Fruit fly (Drosophila melanogaster) whole organism, embryonic: Measurements from ENCODE around the gene CG13829.
A peak's percentile ranks its signal among the peaks of the same experiment; 100 is the strongest.

ENCODE experiments used
- ATbp ChIP-seq: fragments of 200-800 bp; sonication (Bioruptor generic); optimal IDR thresholded peaks from 2 replicates; lab custom pipeline; 2017; ENCODE audit warnings: missing biosample characterization, mild to moderate bottlenecking, missing genetic modification characterization, missing genetic modification reagents
- CG10565 ChIP-seq: fragments of 200-800 bp; sonication (Bioruptor generic); optimal IDR thresholded peaks from 3 replicates; lab custom pipeline; 2016; ENCODE audit warnings: missing biosample characterization, mild to moderate bottlenecking, missing genetic modification characterization
- CG15479 ChIP-seq: fragments of 200-800 bp; sonication (Bioruptor generic); optimal IDR thresholded peaks from 3 replicates; lab custom pipeline; 2019; ENCODE audit warnings: missing biosample characterization, mild to moderate bottlenecking, missing genetic modification characterization, moderate library complexity
- CG17186 ChIP-seq: fragments of 200-800 bp; sonication (Bioruptor generic); optimal IDR thresholded peaks from 3 replicates; lab custom pipeline; 2017; ENCODE audit warnings: missing biosample characterization, missing genetic modification reagents, missing genetic modification characterization
- CG18262 ChIP-seq: fragments of 200-800 bp; optimal IDR thresholded peaks from 3 replicates; lab custom pipeline; 2019; ENCODE audit warnings: missing biosample characterization, mild to moderate bottlenecking, missing genetic modification characterization, moderate library complexity
- CG30403 ChIP-seq: fragments of 200-800 bp; sonication (Bioruptor generic); optimal IDR thresholded peaks from 3 replicates; lab custom pipeline; 2016; ENCODE audit warnings: missing biosample characterization, missing genetic modification characterization
- CG3407 ChIP-seq: fragments of 200-800 bp; sonication (Bioruptor generic); optimal IDR thresholded peaks from 2 replicates; lab custom pipeline; 2018; ENCODE audit warnings: missing biosample characterization, mild to moderate bottlenecking, missing genetic modification characterization
- CG34376 ChIP-seq: fragments of 200-800 bp; sonication (Bioruptor generic); optimal IDR thresholded peaks from 2 replicates; lab custom pipeline; 2018; ENCODE audit warnings: missing biosample characterization, mild to moderate bottlenecking, missing genetic modification characterization
- CG3726 ChIP-seq: fragments of 200-800 bp; sonication (Bioruptor generic); IDR thresholded peaks from 3 replicates; pipeline ENCODE4, ENCODE4 v1.3.6; 2022; ENCODE audit warnings: missing biosample characterization, missing genetic modification characterization
- CG4282 ChIP-seq: fragments of 200-800 bp; sonication (Bioruptor generic); optimal IDR thresholded peaks from 2 replicates; lab custom pipeline; 2016; ENCODE audit warnings: missing biosample characterization, missing genetic modification characterization
- CG4404 ChIP-seq: fragments of 200-800 bp; sonication (Bioruptor generic); IDR thresholded peaks from 2 replicates; pipeline ENCODE4 v1.3.6; 2022; ENCODE audit warnings: missing biosample characterization, missing genetic modification characterization
- CG5953 ChIP-seq: fragments of 200-800 bp; sonication (Bioruptor generic); IDR thresholded peaks from 2 replicates; pipeline ENCODE4 v1.3.6; 2022; ENCODE audit warnings: missing biosample characterization, missing genetic modification characterization
- CG6272 ChIP-seq: fragments of 200-800 bp; sonication (Bioruptor generic); IDR thresholded peaks from 2 replicates; pipeline ENCODE4 v1.3.6; 2022; ENCODE audit warnings: missing biosample characterization, missing genetic modification characterization
- CG7963 ChIP-seq: fragments of 200-800 bp; sonication (Bioruptor generic); IDR thresholded peaks from 3 replicates; pipeline ENCODE4 v1.3.6; 2022; ENCODE audit warnings: missing biosample characterization, missing genetic modification characterization; ENCODE audit not compliant: partially characterized antibody
- Elba2 ChIP-seq: fragments of 200-800 bp; sonication (Bioruptor generic); optimal IDR thresholded peaks from 3 replicates; lab custom pipeline; 2016; ENCODE audit warnings: missing biosample characterization, missing genetic modification characterization
- Fer1 ChIP-seq: fragments of 200-800 bp; sonication (Bioruptor generic); optimal IDR thresholded peaks from 2 replicates; lab custom pipeline; 2017; ENCODE audit warnings: missing biosample characterization, mild to moderate bottlenecking, missing genetic modification characterization
- Gug ChIP-seq: fragments of 200-800 bp; sonication (Bioruptor generic); IDR thresholded peaks from 4 replicates; pipeline ENCODE4 v1.3.6; 2022; ENCODE audit warnings: missing biosample characterization, missing genetic modification characterization
- Hey ChIP-seq: fragments of 200-800 bp; sonication (Bioruptor generic); optimal IDR thresholded peaks from 3 replicates; lab custom pipeline; 2018; ENCODE audit warnings: missing biosample characterization, mild to moderate bottlenecking, missing genetic modification characterization
- Hmr ChIP-seq: fragments of 200-800 bp; sonication (Bioruptor generic); optimal IDR thresholded peaks from 3 replicates; lab custom pipeline; 2017; ENCODE audit warnings: mild to moderate bottlenecking, missing biosample characterization, missing genetic modification reagents, missing genetic modification characterization
- Hr51 ChIP-seq, 2 experiments: fragments of 200-800 bp; sonication (Bioruptor generic); optimal IDR thresholded peaks; 2 replicates in 1 of 2; 3 replicates in 1 of 2; lab custom pipeline; 2016 to 2018; ENCODE audit warnings: missing biosample characterization in 2 of 2, missing genetic modification characterization in 2 of 2, mild to moderate bottlenecking in 1 of 2, moderate library complexity in 1 of 2
- MBD-R2 ChIP-seq: fragments of 200-800 bp; sonication (Bioruptor generic); IDR thresholded peaks from 2 replicates; pipeline ENCODE4 v1.3.6; 2022; ENCODE audit warnings: missing biosample characterization, missing genetic modification characterization
- Med ChIP-seq: fragments of 200-800 bp; sonication (Bioruptor generic); peaks from one replicate; lab custom pipeline; 2016; ENCODE audit warnings: missing biosample characterization, missing genetic modification characterization, mild to moderate bottlenecking, inconsistent platforms, moderate library complexity
- Mrtf ChIP-seq: fragments of 200-800 bp; sonication (Bioruptor generic); IDR thresholded peaks from 3 replicates; pipeline ENCODE4 v1.3.6; 2022; ENCODE audit warnings: missing biosample characterization, missing genetic modification characterization
- NC2α ChIP-seq: fragments of 200-800 bp; sonication (Bioruptor generic); optimal IDR thresholded peaks from 2 replicates; lab custom pipeline; 2016; ENCODE audit warnings: missing biosample characterization, missing genetic modification characterization
- Oaz ChIP-seq: fragments of 200-800 bp; sonication (Bioruptor generic); IDR thresholded peaks from 2 replicates; pipeline ENCODE4 v1.3.6; 2022; ENCODE audit warnings: missing biosample characterization, missing genetic modification characterization
- Sin3A ChIP-seq: fragments of >200 bp; optimal IDR thresholded peaks from 2 replicates; lab custom pipeline; 2018
- Sox102F ChIP-seq: fragments of 200-800 bp; sonication (Bioruptor generic); optimal IDR thresholded peaks from 2 replicates; lab custom pipeline; 2018; ENCODE audit warnings: missing biosample characterization, mild to moderate bottlenecking, missing genetic modification characterization, moderate library complexity
- Usf ChIP-seq: fragments of 200-800 bp; sonication (Bioruptor generic); optimal IDR thresholded peaks from 2 replicates; lab custom pipeline; 2017; ENCODE audit warnings: missing genotype, missing biosample characterization, missing genetic modification characterization
- Vsx1 ChIP-seq: fragments of 200-800 bp; sonication (Bioruptor generic); optimal IDR thresholded peaks from 2 replicates; lab custom pipeline; 2017; ENCODE audit warnings: missing biosample characterization, mild to moderate bottlenecking, missing genetic modification characterization, missing genetic modification reagents
- abd-A ChIP-seq: fragments of 200-800 bp; sonication (Bioruptor generic); optimal IDR thresholded peaks from 3 replicates; lab custom pipeline; 2019; ENCODE audit warnings: missing biosample characterization, mild to moderate bottlenecking, missing genetic modification characterization, moderate library complexity
- ash1 ChIP-seq: fragments of 200-800 bp; sonication (Bioruptor generic); optimal IDR thresholded peaks from 2 replicates; lab custom pipeline; 2018; ENCODE audit warnings: missing biosample characterization, mild to moderate bottlenecking, missing genetic modification characterization
- cas ChIP-seq: fragments of 200-800 bp; sonication (Bioruptor generic); IDR thresholded peaks from 2 replicates; pipeline ENCODE4 v1.3.6; 2022; ENCODE audit warnings: missing biosample characterization, missing genetic modification characterization
- crp ChIP-seq, 2 experiments: fragments of 200-800 bp; sonication (Bioruptor generic); optimal IDR thresholded peaks; 2 replicates in 1 of 2; 3 replicates in 1 of 2; lab custom pipeline; 2017; ENCODE audit warnings: missing biosample characterization in 2 of 2, missing genetic modification characterization in 2 of 2, mild to moderate bottlenecking in 1 of 2, moderate library complexity in 1 of 2
- fd3F ChIP-seq: fragments of 200-800 bp; sonication (Bioruptor generic); optimal IDR thresholded peaks from 2 replicates; lab custom pipeline; 2018; ENCODE audit warnings: missing biosample characterization, mild to moderate bottlenecking, missing genetic modification characterization, moderate library complexity
- gsb ChIP-seq: fragments of 200-800 bp; sonication (Bioruptor generic); IDR thresholded peaks from 2 replicates; pipeline ENCODE4 v1.3.6; 2022; ENCODE audit warnings: missing biosample characterization, missing genetic modification characterization
- mam ChIP-seq: fragments of 200-800 bp; sonication (Bioruptor generic); optimal IDR thresholded peaks from 3 replicates; lab custom pipeline; 2016; ENCODE audit warnings: missing biosample characterization, missing genetic modification characterization
- mld ChIP-seq: fragments of 200-800 bp; sonication (Bioruptor generic); IDR thresholded peaks from 3 replicates; pipeline ENCODE4 v1.3.6; 2022; ENCODE audit warnings: missing biosample characterization, missing genetic modification characterization; ENCODE audit not compliant: partially characterized antibody
- p53 ChIP-seq: fragments of 200-800 bp; sonication (Bioruptor generic); optimal IDR thresholded peaks from 2 replicates; lab custom pipeline; 2016; ENCODE audit warnings: missing biosample characterization, missing genetic modification characterization
- pan ChIP-seq, 4 experiments: fragments of >200 bp in 3 of 4; fragments of 200-800 bp in 1 of 4; sonication (Bioruptor generic) in 1 of 4; optimal IDR thresholded peaks in 3 of 4; IDR thresholded peaks in 1 of 4; 2 replicates each; pipeline versions ENCODE4 v1.3.6 to Lab custom; 2017 to 2022; ENCODE audit warnings: missing biosample characterization in 2 of 4, missing genetic modification characterization in 2 of 4, mixed read lengths in 1 of 4
- pum ChIP-seq: fragments of 200-800 bp; sonication (Bioruptor generic); optimal IDR thresholded peaks from 2 replicates; lab custom pipeline; 2016; ENCODE audit warnings: missing biosample characterization, missing genetic modification characterization
- pzg ChIP-seq: fragments of 200-800 bp; sonication (Bioruptor generic); optimal IDR thresholded peaks from 3 replicates; lab custom pipeline; 2018; ENCODE audit warnings: missing biosample characterization, mild to moderate bottlenecking, missing genetic modification characterization, moderate library complexity
- ranshi ChIP-seq: fragments of 200-800 bp; sonication (Bioruptor generic); IDR thresholded peaks from 2 replicates; pipeline ENCODE4 v1.3.6; 2022; ENCODE audit warnings: missing biosample characterization, missing genetic modification characterization
- slbo ChIP-seq: fragments of 200-800 bp; sonication (Bioruptor generic); IDR thresholded peaks from 2 replicates; pipeline ENCODE4 v1.3.6; 2022; ENCODE audit warnings: missing biosample characterization, missing genetic modification characterization
- sqz ChIP-seq: fragments of 200-800 bp; sonication (Bioruptor generic); optimal IDR thresholded peaks from 3 replicates; lab custom pipeline; 2018; ENCODE audit warnings: missing biosample characterization, mild to moderate bottlenecking, missing genetic modification characterization
- tgo ChIP-seq: fragments of 200-800 bp; sonication (Bioruptor generic); IDR thresholded peaks from 3 replicates; pipeline ENCODE4 v1.3.6; 2022; ENCODE audit warnings: missing biosample characterization, missing genetic modification characterization
- tio ChIP-seq: fragments of 200-800 bp; sonication (Bioruptor generic); optimal IDR thresholded peaks from 2 replicates; lab custom pipeline; 2017; ENCODE audit warnings: missing biosample characterization, missing genetic modification characterization, inconsistent platforms
- tll ChIP-seq, 2 experiments: fragments of 200-800 bp in 1 of 2; fragments of >200 bp in 1 of 2; sonication (Bioruptor generic) in 1 of 2; optimal IDR thresholded peaks; 2 replicates each; lab custom pipeline; 2017 to 2019; ENCODE audit warnings: missing biosample characterization in 2 of 2, missing genetic modification characterization in 2 of 2, mild to moderate bottlenecking in 1 of 2, moderate library complexity in 1 of 2
- tna ChIP-seq: fragments of 200-800 bp; sonication (Bioruptor generic); IDR thresholded peaks from 2 replicates; pipeline ENCODE4 v1.3.6; 2022; ENCODE audit warnings: missing biosample characterization, missing genetic modification characterization; ENCODE audit not compliant: partially characterized antibody
- z ChIP-seq: fragments of 200-800 bp; sonication (Bioruptor generic); IDR thresholded peaks from 3 replicates; pipeline ENCODE4 v1.3.6; 2022; ENCODE audit warnings: missing biosample characterization, missing genetic modification characterization
- zen2 ChIP-seq: fragments of 200-800 bp; sonication (Bioruptor generic); IDR thresholded peaks from 3 replicates; pipeline ENCODE4 v1.3.6; 2022; ENCODE audit warnings: missing biosample characterization, missing genetic modification characterization; ENCODE audit not compliant: partially characterized antibody

Gene CG13829

DNA sequence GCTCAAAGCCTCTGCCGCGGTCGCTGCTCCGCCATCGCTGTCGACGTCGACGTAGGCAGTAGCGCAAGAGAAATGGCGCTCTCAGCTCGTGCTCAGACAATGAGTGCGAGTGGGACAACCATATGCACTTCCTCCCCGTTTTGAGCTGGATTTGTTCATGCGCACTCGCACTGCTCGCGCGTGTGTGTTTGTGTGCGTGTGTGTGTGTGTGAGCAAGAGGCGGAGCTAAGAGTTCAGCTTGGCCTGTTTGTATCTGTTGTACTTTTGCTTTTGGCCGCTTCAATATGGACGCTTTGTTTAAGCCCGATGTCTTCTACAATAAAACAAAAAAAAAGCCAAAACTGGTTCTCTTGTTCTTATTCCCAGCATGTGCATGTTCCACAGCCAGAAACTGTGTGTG, 40.0 kb upstream of the CG13829 start (continued):
- no peak for TF ChIP-seq Oaz (GFP tag; lab: Robert Waterston, UW)
- TF ChIP-seq Gug (GFP tag; lab: Robert Waterston, UW) = no peak
- no peak for TF ChIP-seq mam (GFP tag; lab: Kevin White, UChicago)
- TF ChIP-seq CG4404 = no peak
- no peak for TF ChIP-seq CG7963 (GFP tag; lab: Robert Waterston, UW)
- TF ChIP-seq Elba2 (GFP tag; lab: Kevin White, UChicago) = no peak
- TF ChIP-seq z (GFP tag; lab: Robert Waterston, UW) = peak; percentile 78
- TF ChIP-seq tio (GFP tag; lab: Kevin White, UChicago) = no peak
- TF ChIP-seq Sin3A = no peak
- TF ChIP-seq zen2 (GFP tag; lab: Robert Waterston, UW) = 0 out of 3 replicates have a peak, but pooled peaks have one; percentile 36
- no peak for TF ChIP-seq tna (GFP tag; lab: Robert Waterston, UW)
- TF ChIP-seq MBD-R2 = no peak
- no peak for TF ChIP-seq Mrtf (GFP tag; lab: Robert Waterston, UW)
- TF ChIP-seq p53 (GFP tag; lab: Kevin White, UChicago) = no peak
- no peak for TF ChIP-seq Hmr (GFP tag; lab: Kevin White, UChicago)
- TF ChIP-seq Med (GFP tag; lab: Kevin White, UChicago) = no peak
- no peak for TF ChIP-seq crp (GFP tag; optimal IDR thresholded peaks at IDR 0.05; lab: Kevin White, UChicago)
- TF ChIP-seq Fer1 (GFP tag; lab: Kevin White, UChicago) = no peak
- no peak for TF ChIP-seq CG3407
- TF ChIP-seq fd3F (GFP tag; lab: Kevin White, UChicago) = no peak
- TF ChIP-seq CG30403 (GFP tag; lab: Kevin White, UChicago) = no peak
- TF ChIP-seq Hey (tag; lab: Kevin White, UChicago) = no peak
- TF ChIP-seq ATbp = no peak
- no peak for TF ChIP-seq CG10565 (GFP tag; lab: Kevin White, UChicago)
- TF ChIP-seq sqz (GFP tag; lab: Kevin White, UChicago) = peak; percentile 68
- TF ChIP-seq mld = 0 out of 3 replicates have a peak, but pooled peaks have one; percentile 44
- no peak for TF ChIP-seq tgo (GFP tag; lab: Robert Waterston, UW)
- TF ChIP-seq Sox102F (GFP tag; lab: Kevin White, UChicago) = no peak
- 0 out of 2 replicates have a peak, but pooled peaks have one; percentile 5 for TF ChIP-seq CG5953
- no peak for TF ChIP-seq Vsx1
- no peak for TF ChIP-seq CG3726
- no peak for TF ChIP-seq CG4282 (GFP tag; lab: Kevin White, UChicago)
- TF ChIP-seq abd-A (tag; lab: Kevin White, UChicago) = no peak
- no peak for TF ChIP-seq NC2α
- TF ChIP-seq Hr51 (GFP tag; optimal IDR thresholded peaks at IDR 0.05; lab: Kevin White, UChicago) = no peak
- no peak for TF ChIP-seq pum (GFP tag; lab: Kevin White, UChicago)
- TF ChIP-seq ash1 (GFP tag; lab: Kevin White, UChicago) = no peak
- no peak for TF ChIP-seq tll (GFP tag; optimal IDR thresholded peaks at IDR 0.05; lab: Kevin White, UChicago)
- no peak for TF ChIP-seq CG17186 (GFP tag; lab: Kevin White, UChicago)
- TF ChIP-seq CG34376 (GFP tag; lab: Kevin White, UChicago) = no peak
- TF ChIP-seq cas (GFP tag; lab: Robert Waterston, UW) = no peak
- TF ChIP-seq pzg = no peak
- TF ChIP-seq gsb (GFP tag; lab: Robert Waterston, UW) = no peak
- TF ChIP-seq slbo = 0 out of 2 replicates have a peak, but pooled peaks have one; percentile 8
- no peak for TF ChIP-seq CG18262 (tag; lab: Kevin White, UChicago)
- no peak for TF ChIP-seq CG6272 (GFP tag; lab: Robert Waterston, UW)
- peak; percentile 75 for TF ChIP-seq CG15479 (GFP tag; lab: Kevin White, UChicago)
- no peak for TF ChIP-seq Usf (GFP tag; lab: Kevin White, UChicago)
- TF ChIP-seq ranshi (GFP tag; lab: Robert Waterston, UW) = no peak
- no peak for TF ChIP-seq pan (optimal IDR thresholded peaks at IDR 0.05; lab: Kevin White, UChicago)
- TF ChIP-seq pan (GFP tag; optimal IDR thresholded peaks at IDR 0.05 in 1 of 2, IDR thresholded peaks at IDR 0.05 in 1 of 2) = peak in 1 of 2 experiments; percentile 45
